Fruit fly (Drosophila melanogaster): ENCODE results near the gene Aos1.

The Aos1 gene

dm6 chr3R:12445468-12445867 lies 11.8 kb upstream of the Aos1 start:
- TF ChIP-seq CG14014 (GFP tag; IDR thresholded peaks at IDR 0.05), result no peak
- peak; percentile 12 for TF ChIP-seq exex (tag; optimal IDR thresholded peaks at IDR 0.05)
- TF ChIP-seq CG7987 (GFP tag; optimal IDR thresholded peaks at IDR 0.05), result peak; percentile 29

- TF ChIP-seq gsb-n (tag; optimal IDR thresholded peaks at IDR 0.05), result no peak
- no peak for TF ChIP-seq en (GFP tag; optimal IDR thresholded peaks at IDR 0.05)
- TF ChIP-seq CG31365 (tag; optimal IDR thresholded peaks at IDR 0.05), result no peak
- no peak for TF ChIP-seq pros (GFP tag; optimal IDR thresholded peaks at IDR 0.05)
- no peak for TF ChIP-seq CG12769 (tag; optimal IDR thresholded peaks at IDR 0.05)
- TF ChIP-seq CTCF (GFP tag; optimal IDR thresholded peaks at IDR 0.05), result no peak
- TF ChIP-seq Asciz (GFP tag; optimal IDR thresholded peaks at IDR 0.05), result no peak
- TF ChIP-seq sqz (GFP tag; optimal IDR thresholded peaks at IDR 0.05), result no peak
- TF ChIP-seq bbx (GFP tag; IDR thresholded peaks at IDR 0.05; ENCODE audit: partially characterized antibody), result 0 out of 2 replicates have a peak, but pooled peaks have one; percentile 6
- no peak for TF ChIP-seq CG10654 (GFP tag; optimal IDR thresholded peaks at IDR 0.05)
- TF ChIP-seq CG8388 (GFP tag; optimal IDR thresholded peaks at IDR 0.05), result no peak
- no peak for TF ChIP-seq jigr1 (GFP tag; IDR thresholded peaks at IDR 0.05)
- TF ChIP-seq otp (GFP tag; IDR thresholded peaks at IDR 0.05), result no peak
- TF ChIP-seq ERR (GFP tag; optimal IDR thresholded peaks at IDR 0.05), result no peak
- TF ChIP-seq Ssrp (tag; optimal IDR thresholded peaks at IDR 0.05), result no peak
- no peak for TF ChIP-seq fd102C (GFP tag; optimal IDR thresholded peaks at IDR 0.05)
- no peak for TF ChIP-seq CG14860 (GFP tag; IDR thresholded peaks at IDR 0.05; ENCODE audit: partially characterized antibody)
- no peak for TF ChIP-seq CG4282 (GFP tag; optimal IDR thresholded peaks at IDR 0.05)
- no peak for TF ChIP-seq Nf-YA (GFP tag; IDR thresholded peaks at IDR 0.05)
- TF ChIP-seq ftz-f1 (GFP tag; optimal IDR thresholded peaks at IDR 0.05), result peak; percentile 27
- no peak for TF ChIP-seq twi (tag; optimal IDR thresholded peaks at IDR 0.05)
- TF ChIP-seq knrl (GFP tag; IDR thresholded peaks at IDR 0.05; ENCODE audit: partially characterized antibody), result no peak
- no peak for TF ChIP-seq NFAT (GFP tag; IDR thresholded peaks at IDR 0.05)
- TF ChIP-seq kah (GFP tag; optimal IDR thresholded peaks at IDR 0.05), result no peak
- no peak for TF ChIP-seq CG11696 (GFP tag; IDR thresholded peaks at IDR 0.05)
- TF ChIP-seq Doc3 (GFP tag; IDR thresholded peaks at IDR 0.05; ENCODE audit: partially characterized antibody), result no peak
- no peak for TF ChIP-seq D19A (tag; optimal IDR thresholded peaks at IDR 0.05)
- no peak for TF ChIP-seq lola (GFP tag; optimal IDR thresholded peaks at IDR 0.05)
- TF ChIP-seq CHES-1-like (GFP tag; optimal IDR thresholded peaks at IDR 0.05), result no peak
- no peak for TF ChIP-seq cwo (GFP tag; optimal IDR thresholded peaks at IDR 0.05)
- TF ChIP-seq schlank (tag; optimal IDR thresholded peaks at IDR 0.05), result no peak
- peak; percentile 14; the same call in 1 of the 2 replicates for TF ChIP-seq CG13287 (GFP tag; IDR thresholded peaks at IDR 0.05; ENCODE audit: partially characterized antibody)
- no peak for TF ChIP-seq Ada2b (GFP tag; IDR thresholded peaks at IDR 0.05)
- no peak for TF ChIP-seq zen (tag; optimal IDR thresholded peaks at IDR 0.05)
- TF ChIP-seq exex (tag; optimal IDR thresholded peaks at IDR 0.05), result peak; percentile 95
- TF ChIP-seq chinmo (GFP tag; IDR thresholded peaks at IDR 0.05; ENCODE audit: partially characterized antibody), result peak; percentile 89; the same call in 3 of the 4 replicates
- TF ChIP-seq CG10274 (GFP tag; optimal IDR thresholded peaks at IDR 0.05), result no peak
- no peak for TF ChIP-seq bsh (GFP tag; optimal IDR thresholded peaks at IDR 0.05)
- no peak for TF ChIP-seq CG9727 (GFP tag; optimal IDR thresholded peaks at IDR 0.05)
- TF ChIP-seq ssp (GFP tag; IDR thresholded peaks at IDR 0.05), result no peak
- TF ChIP-seq cato (GFP tag; optimal IDR thresholded peaks at IDR 0.05; ENCODE audit: borderline replicate concordance), result no peak
- no peak for TF ChIP-seq sc (optimal IDR thresholded peaks at IDR 0.05)
- no peak for TF ChIP-seq sc (GFP tag; optimal IDR thresholded peaks at IDR 0.05)
- no peak for TF ChIP-seq CG10462 (GFP tag; optimal IDR thresholded peaks at IDR 0.05)
- TF ChIP-seq dysf (GFP tag; IDR thresholded peaks at IDR 0.05), result no peak
- TF ChIP-seq CG7987 (GFP tag; optimal IDR thresholded peaks at IDR 0.05), result no peak
- TF ChIP-seq CG17829 (tag; optimal IDR thresholded peaks at IDR 0.05), result no peak
- TF ChIP-seq CG3407 (GFP tag; optimal IDR thresholded peaks at IDR 0.05), result no peak
Measured at dm6 chr3R:12443769-12444168, 10.1 kb upstream of the Aos1 start.
